Fruit fly (Drosophila melanogaster): Measurements from ENCODE around the gene CG9519.

The CG9519 gene

dm6 chrX:14893872-14894271 lies 37.7 kb upstream of the CG9519 start:
- no peak for TF ChIP-seq salr (GFP tag; optimal IDR thresholded peaks at IDR 0.05)
- TF ChIP-seq CG10631 (GFP tag; optimal IDR thresholded peaks at IDR 0.05) = no peak
- TF ChIP-seq acj6 (GFP tag; optimal IDR thresholded peaks at IDR 0.05) = no peak
- no peak for TF ChIP-seq Met (GFP tag; optimal IDR thresholded peaks at IDR 0.05)
- TF ChIP-seq CG32006 (GFP tag; optimal IDR thresholded peaks at IDR 0.05) = no peak
- no peak for TF ChIP-seq eg (GFP tag; IDR thresholded peaks at IDR 0.05)
- TF ChIP-seq CG7368 (GFP tag; optimal IDR thresholded peaks at IDR 0.05) = no peak
- TF ChIP-seq CG3919 (GFP tag; optimal IDR thresholded peaks at IDR 0.05) = no peak
- TF ChIP-seq CG10669 (GFP tag; optimal IDR thresholded peaks at IDR 0.05) = no peak
- no peak for TF ChIP-seq lz (GFP tag; optimal IDR thresholded peaks at IDR 0.05)
- TF ChIP-seq CG8632 (GFP tag; optimal IDR thresholded peaks at IDR 0.05) = no peak

- TF ChIP-seq Gug (GFP tag; IDR thresholded peaks at IDR 0.05) = 0 out of 2 replicates have a peak, but pooled peaks have one; percentile 12
- TF ChIP-seq achi (GFP tag; optimal IDR thresholded peaks at IDR 0.05) = peak; percentile 15
- TF ChIP-seq CG32006 (GFP tag; optimal IDR thresholded peaks at IDR 0.05) = peak; percentile 47
- TF ChIP-seq dsx (GFP tag; optimal IDR thresholded peaks at IDR 0.05; ENCODE audit: poor library complexity, severe bottlenecking) = no peak
- peak; percentile 56 for TF ChIP-seq pdm3 (GFP tag; optimal IDR thresholded peaks at IDR 0.05)
- peak; percentile 94 for TF ChIP-seq Eip78C (GFP tag)
- peak; percentile 83 for TF ChIP-seq svp (GFP tag)
- peak; percentile 3 for TF ChIP-seq Eip75B (GFP tag; optimal IDR thresholded peaks at IDR 0.05)
- peak; percentile 20 for TF ChIP-seq CG11902 (GFP tag; optimal IDR thresholded peaks at IDR 0.05)
- TF ChIP-seq cyc (GFP tag; optimal IDR thresholded peaks at IDR 0.05) = peak; percentile 31
- peak; percentile 29 for TF ChIP-seq acj6 (GFP tag; optimal IDR thresholded peaks at IDR 0.05)
- TF ChIP-seq CG10669 (GFP tag; optimal IDR thresholded peaks at IDR 0.05) = no peak
- TF ChIP-seq CG15336 (GFP tag; IDR thresholded peaks at IDR 0.05) = peak; percentile 69
- TF ChIP-seq Sox14 (GFP tag; optimal IDR thresholded peaks at IDR 0.05) = no peak
- TF ChIP-seq CG10631 (GFP tag; optimal IDR thresholded peaks at IDR 0.05) = peak; percentile 12
- TF ChIP-seq Sox15 (GFP tag; optimal IDR thresholded peaks at IDR 0.05) = no peak
- TF ChIP-seq eg (GFP tag; IDR thresholded peaks at IDR 0.05) = peak; percentile 71
- peak; percentile 1 for TF ChIP-seq CG31627 (GFP tag; optimal IDR thresholded peaks at IDR 0.05)
- no peak for TF ChIP-seq CG9139 (GFP tag; optimal IDR thresholded peaks at IDR 0.05)
- peak; percentile 18 for TF ChIP-seq Ets21C (GFP tag; optimal IDR thresholded peaks at IDR 0.05)
- peak; percentile 26 for TF ChIP-seq CG6792 (GFP tag; optimal IDR thresholded peaks at IDR 0.05)
- no peak for TF ChIP-seq vri (GFP tag; optimal IDR thresholded peaks at IDR 0.05)
- TF ChIP-seq Blimp-1 (GFP tag; optimal IDR thresholded peaks at IDR 0.05) = no peak
- TF ChIP-seq CG7368 (GFP tag; optimal IDR thresholded peaks at IDR 0.05) = no peak
- TF ChIP-seq CG34406 (GFP tag; optimal IDR thresholded peaks at IDR 0.05) = peak; percentile 22
- peak; percentile 30 for TF ChIP-seq esn (GFP tag; optimal IDR thresholded peaks at IDR 0.05)
- peak; percentile 30 for TF ChIP-seq CG6276 (GFP tag; optimal IDR thresholded peaks at IDR 0.05)
- peak; percentile 32 for TF ChIP-seq OdsH (GFP tag; optimal IDR thresholded peaks at IDR 0.05)
- peak; percentile 52; the same call in 1 of the 3 replicates for TF ChIP-seq CG6163 (GFP tag; IDR thresholded peaks at IDR 0.05)
- peak; percentile 37 for TF ChIP-seq Smox (GFP tag; optimal IDR thresholded peaks at IDR 0.05)
- TF ChIP-seq CG8319 (GFP tag; optimal IDR thresholded peaks at IDR 0.05) = peak; percentile 21
- TF ChIP-seq CG4318 (GFP tag; optimal IDR thresholded peaks at IDR 0.05) = peak; percentile 20
- TF ChIP-seq salr (GFP tag; optimal IDR thresholded peaks at IDR 0.05) = no peak
- no peak for TF ChIP-seq ss (GFP tag; optimal IDR thresholded peaks at IDR 0.05)
- TF ChIP-seq dac (GFP tag; optimal IDR thresholded peaks at IDR 0.05) = no peak
- peak; percentile 30 for TF ChIP-seq CG3919 (GFP tag; optimal IDR thresholded peaks at IDR 0.05)
- peak; percentile 62 for TF ChIP-seq CG8119 (GFP tag; IDR thresholded peaks at IDR 0.05)
- peak; percentile 16 for TF ChIP-seq topi (GFP tag; optimal IDR thresholded peaks at IDR 0.05)
- TF ChIP-seq Hr39 (GFP tag; optimal IDR thresholded peaks at IDR 0.05) = peak; percentile 42
- TF ChIP-seq CG8632 (GFP tag; optimal IDR thresholded peaks at IDR 0.05) = peak; percentile 12
- TF ChIP-seq Hr4 (GFP tag; optimal IDR thresholded peaks at IDR 0.05) = peak; percentile 1
- TF ChIP-seq fkh (GFP tag; optimal IDR thresholded peaks at IDR 0.05) = no peak
Measured at dm6 chrX:14892303-14892702, 36.1 kb upstream of the CG9519 start.

Data from whole organism, prepupa.